Worm (Caenorhabditis elegans) whole organism, mixed stage, embryonic: ENCODE results near the gene Y75B8A.19.

ENCODE experiments used
- M03D4.4 ChIP-seq: sonication (generic microtip); optimal IDR thresholded peaks from 2 replicates; lab custom pipeline; 2017; ENCODE audit warnings: mild to moderate bottlenecking, missing genetic modification characterization, missing compliant biosample characterization
- bed-3 ChIP-seq: fragments of 200-800 bp; sonication (Bioruptor generic); optimal IDR thresholded peaks from 3 replicates; lab custom pipeline; 2018; ENCODE audit warnings: mild to moderate bottlenecking, missing genetic modification characterization, moderate library complexity, missing compliant biosample characterization
- blmp-1 ChIP-seq: fragments of 150-350 bp; optimal IDR thresholded peaks from 2 replicates; lab custom pipeline; 2014; ENCODE audit warnings: missing biosample characterization, missing genetic modification characterization
- ceh-39 ChIP-seq: fragments of 150-350 bp; optimal IDR thresholded peaks from 2 replicates; lab custom pipeline; 2014; ENCODE audit warnings: missing biosample characterization, missing genetic modification characterization
- ceh-43 ChIP-seq: fragments of 200-800 bp; sonication (Bioruptor generic); optimal IDR thresholded peaks from 2 replicates; lab custom pipeline; 2018; ENCODE audit warnings: mild to moderate bottlenecking, missing genetic modification characterization, moderate library complexity, missing compliant biosample characterization
- ceh-83 ChIP-seq: fragments of 200-800 bp; sonication (Bioruptor generic); optimal IDR thresholded peaks from 2 replicates; lab custom pipeline; 2018; ENCODE audit warnings: mild to moderate bottlenecking, missing genetic modification characterization, missing compliant biosample characterization
- ces-1 ChIP-seq: fragments of 150-350 bp; optimal IDR thresholded peaks from 2 replicates; lab custom pipeline; 2014; ENCODE audit warnings: missing biosample characterization, missing genetic modification reagents, missing genetic modification characterization
- cnd-1 ChIP-seq: fragments of 200-800 bp; sonication (Bioruptor generic); optimal IDR thresholded peaks from 2 replicates; lab custom pipeline; 2018; ENCODE audit warnings: mild to moderate bottlenecking, missing genetic modification characterization, missing compliant biosample characterization
- drap-1 ChIP-seq: fragments of 200-800 bp; sonication (Bioruptor generic); optimal IDR thresholded peaks from 3 replicates; lab custom pipeline; 2018; ENCODE audit warnings: mild to moderate bottlenecking, missing genetic modification characterization, missing compliant biosample characterization
- elt-1 ChIP-seq: sonication (generic microtip); optimal IDR thresholded peaks from 2 replicates; lab custom pipeline; 2017; ENCODE audit warnings: missing genetic modification characterization, mild to moderate bottlenecking, missing compliant biosample characterization, antibody characterized with exemption, moderate library complexity, borderline replicate concordance; ENCODE audit not compliant: insufficient read depth
- elt-3 ChIP-seq: fragments of 150-350 bp; optimal IDR thresholded peaks from 2 replicates; lab custom pipeline; 2014; ENCODE audit warnings: missing biosample characterization, missing genetic modification characterization
- flh-1 ChIP-seq: fragments of 200-800 bp; sonication (Bioruptor generic); optimal IDR thresholded peaks from 2 replicates; lab custom pipeline; 2018; ENCODE audit warnings: mild to moderate bottlenecking, missing genetic modification characterization, moderate library complexity, missing compliant biosample characterization
- ham-2 ChIP-seq: fragments of 200-800 bp; sonication (Bioruptor generic); optimal IDR thresholded peaks from 2 replicates; lab custom pipeline; 2018; ENCODE audit warnings: mild to moderate bottlenecking, missing genetic modification characterization, missing compliant biosample characterization
- lin-13 ChIP-seq: fragments of 150-350 bp; optimal IDR thresholded peaks from 2 replicates; lab custom pipeline; 2014; ENCODE audit warnings: missing biosample characterization, missing genetic modification characterization
- lin-32 ChIP-seq: fragments of 200-800 bp; sonication (Bioruptor generic); optimal IDR thresholded peaks from 2 replicates; lab custom pipeline; 2018; ENCODE audit warnings: mild to moderate bottlenecking, missing genetic modification characterization, missing compliant biosample characterization
- lsy-2 ChIP-seq: fragments of 150-350 bp; optimal IDR thresholded peaks from 2 replicates; lab custom pipeline; 2014; ENCODE audit warnings: missing biosample characterization, missing genetic modification characterization
- mab-5 ChIP-seq: fragments of 150-350 bp; optimal IDR thresholded peaks from 2 replicates; lab custom pipeline; 2014; ENCODE audit warnings: missing biosample characterization, missing genetic modification characterization
- mep-1 ChIP-seq: fragments of 150-350 bp; optimal IDR thresholded peaks from 2 replicates; lab custom pipeline; 2017; ENCODE audit warnings: missing biosample characterization, missing genetic modification reagents, missing genetic modification characterization, inconsistent platforms
- mls-2 ChIP-seq: sonication (generic microtip); optimal IDR thresholded peaks from 2 replicates; lab custom pipeline; 2016; ENCODE audit warnings: mild to moderate bottlenecking, missing genetic modification characterization, moderate library complexity, missing compliant biosample characterization
- nhr-2 ChIP-seq: fragments of 150-350 bp; optimal IDR thresholded peaks from 2 replicates; lab custom pipeline; 2014; ENCODE audit warnings: missing biosample characterization, missing genetic modification characterization
- nhr-237 ChIP-seq: fragments of 150-350 bp; optimal IDR thresholded peaks from 2 replicates; lab custom pipeline; 2014; ENCODE audit warnings: missing biosample characterization, missing genetic modification characterization
- nhr-76 ChIP-seq: sonication (generic microtip); optimal IDR thresholded peaks from 2 replicates; lab custom pipeline; 2017; ENCODE audit warnings: missing biosample characterization, missing genetic modification characterization
- pha-4 ChIP-seq: fragments of 150-350 bp; optimal IDR thresholded peaks from 2 replicates; lab custom pipeline; 2018; ENCODE audit warnings: missing biosample characterization, missing genetic modification reagents, missing genetic modification characterization
- sem-2 ChIP-seq: fragments of 200-800 bp; sonication (Bioruptor generic); optimal IDR thresholded peaks from 2 replicates; lab custom pipeline; 2018; ENCODE audit warnings: mild to moderate bottlenecking, missing genetic modification characterization, missing compliant biosample characterization
- snpc-4 ChIP-seq: fragments of 150-350 bp; optimal IDR thresholded peaks from 2 replicates; lab custom pipeline; 2014; ENCODE audit warnings: missing biosample characterization, missing genetic modification characterization
- sptf-1 ChIP-seq: sonication (generic microtip); optimal IDR thresholded peaks from 2 replicates; lab custom pipeline; 2017; ENCODE audit warnings: mild to moderate bottlenecking, missing genetic modification characterization, moderate library complexity, missing compliant biosample characterization
- tbx-8 ChIP-seq: fragments of 200-800 bp; sonication (Bioruptor generic); optimal IDR thresholded peaks from 2 replicates; lab custom pipeline; 2018; ENCODE audit warnings: mild to moderate bottlenecking, missing genetic modification characterization, moderate library complexity, missing compliant biosample characterization
- unc-120 ChIP-seq: sonication (generic microtip); optimal IDR thresholded peaks from 2 replicates; lab custom pipeline; 2017; ENCODE audit warnings: missing genetic modification characterization, missing compliant biosample characterization; ENCODE audit not compliant: poor library complexity, severe bottlenecking
- unc-39 ChIP-seq: fragments of 150-350 bp; optimal IDR thresholded peaks from 2 replicates; lab custom pipeline; 2014; ENCODE audit warnings: missing biosample characterization, missing genetic modification characterization
- unc-62 ChIP-seq: fragments of 150-350 bp; optimal IDR thresholded peaks from 2 replicates; lab custom pipeline; 2014; ENCODE audit warnings: missing biosample characterization, missing genetic modification reagents, missing genetic modification characterization
- zip-8 ChIP-seq: fragments of 150-350 bp; optimal IDR thresholded peaks from 2 replicates; lab custom pipeline; 2014; ENCODE audit warnings: missing biosample characterization, missing genetic modification characterization
- ztf-11 ChIP-seq: fragments of 150-350 bp; optimal IDR thresholded peaks from 2 replicates; lab custom pipeline; 2014; ENCODE audit warnings: missing biosample characterization, missing genetic modification characterization

Gene Y75B8A.19

DNA sequence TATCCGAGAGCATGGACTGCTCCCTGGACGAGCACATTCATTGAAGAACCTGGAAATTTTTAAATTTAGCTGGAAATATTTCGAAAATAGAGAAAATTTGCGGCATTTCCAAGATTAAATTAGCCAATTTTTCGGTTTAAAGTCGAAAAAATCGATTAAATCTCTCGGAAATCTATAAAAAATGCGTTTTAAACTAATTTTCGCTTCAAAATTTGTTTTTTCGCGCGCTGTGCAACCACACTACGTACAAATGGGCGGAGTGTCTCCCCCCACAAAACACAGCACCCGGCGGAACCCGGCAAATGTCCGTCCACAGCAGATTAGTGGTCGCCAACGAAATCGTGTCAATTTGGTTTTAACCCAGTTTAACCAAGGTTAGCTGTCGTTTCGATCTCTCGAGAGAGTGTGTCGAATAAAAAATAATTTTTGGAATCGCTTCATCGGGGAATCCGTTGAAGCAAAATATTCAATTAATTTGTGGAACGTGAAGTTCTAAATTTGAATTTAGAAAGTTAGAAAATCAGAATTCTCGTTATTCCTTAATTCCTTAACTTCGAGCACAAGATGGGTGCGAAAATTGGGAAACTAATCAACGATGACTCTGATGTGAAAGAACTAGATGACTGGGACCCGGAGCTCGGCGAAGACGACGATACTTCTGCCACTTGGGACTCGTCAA lies 23.8 kb downstream of the Y75B8A.19 start, which contains the start of the genes tim-1 and Y75B8A.23 (continued):
- TF ChIP-seq drap-1 (GFP tag; lab: Kevin White, UChicago) (peak; percentile 76), ceh-43 (GFP tag; lab: Kevin White, UChicago) (peak; percentile 24), nhr-2 (peak; percentile 16)

- TF ChIP-seq sem-2 (no peak), mab-5 (tag; lab: Kevin White, UChicago) (no peak), ztf-11 (tag; lab: Kevin White, UChicago) (no peak), unc-39 (no peak), mls-2 (tag; lab: Kevin White, UChicago) (no peak), ceh-43 (GFP tag; lab: Kevin White, UChicago) (no peak), bed-3 (GFP tag; lab: Kevin White, UChicago) (no peak)
Measured at ce11 chrIII:12251178-12251577, 24.7 kb downstream of the Y75B8A.19 start.

- TF ChIP-seq ceh-83 (GFP tag; lab: Kevin White, UChicago) (no peak), ceh-39 (tag; lab: Kevin White, UChicago) (no peak), sem-2 (no peak), zip-8 (no peak), elt-3 (tag; lab: Kevin White, UChicago) (no peak), lin-32 (GFP tag; lab: Kevin White, UChicago) (no peak), mls-2 (tag; lab: Kevin White, UChicago) (no peak), drap-1 (GFP tag; lab: Kevin White, UChicago) (no peak), M03D4.4 (no peak), tbx-8 (GFP tag; lab: Kevin White, UChicago) (no peak)
Measured at ce11 chrIII:12253342-12253741, 26.9 kb downstream of the Y75B8A.19 start.

ce11 chrIII:12259793-12260192 lies 33.4 kb downstream of the Y75B8A.19 start:
- TF ChIP-seq ztf-11 (tag; lab: Kevin White, UChicago) (no peak), drap-1 (GFP tag; lab: Kevin White, UChicago) (no peak), zip-8 (no peak), unc-62 (GFP tag; lab: Kevin White, UChicago) (no peak), mls-2 (tag; lab: Kevin White, UChicago) (no peak), flh-1 (GFP tag; lab: Kevin White, UChicago) (no peak), M03D4.4 (no peak), mep-1 (no peak), tbx-8 (GFP tag; lab: Kevin White, UChicago) (no peak), sptf-1 (no peak), unc-120 (tag; lab: Kevin White, UChicago) (no peak), snpc-4 (tag; lab: Kevin White, UChicago) (no peak), lin-32 (GFP tag; lab: Kevin White, UChicago) (no peak), blmp-1 (tag; lab: Kevin White, UChicago) (no peak), lin-13 (tag; lab: Kevin White, UChicago) (no peak), bed-3 (GFP tag; lab: Kevin White, UChicago) (no peak), nhr-237 (tag; lab: Kevin White, UChicago) (no peak), nhr-76 (tag; lab: Kevin White, UChicago) (no peak)

- TF ChIP-seq pha-4 (tag; lab: Kevin White, UChicago) (no peak), elt-3 (tag; lab: Kevin White, UChicago) (no peak), nhr-2 (no peak), ces-1 (GFP tag; lab: Kevin White, UChicago) (no peak)
Measured at ce11 chrIII:12260413-12260812, 34.0 kb downstream of the Y75B8A.19 start.

ce11 chrIII:12269807-12270206 lies 43.4 kb downstream of the Y75B8A.19 start:
- TF ChIP-seq sem-2 = no peak

DNA sequence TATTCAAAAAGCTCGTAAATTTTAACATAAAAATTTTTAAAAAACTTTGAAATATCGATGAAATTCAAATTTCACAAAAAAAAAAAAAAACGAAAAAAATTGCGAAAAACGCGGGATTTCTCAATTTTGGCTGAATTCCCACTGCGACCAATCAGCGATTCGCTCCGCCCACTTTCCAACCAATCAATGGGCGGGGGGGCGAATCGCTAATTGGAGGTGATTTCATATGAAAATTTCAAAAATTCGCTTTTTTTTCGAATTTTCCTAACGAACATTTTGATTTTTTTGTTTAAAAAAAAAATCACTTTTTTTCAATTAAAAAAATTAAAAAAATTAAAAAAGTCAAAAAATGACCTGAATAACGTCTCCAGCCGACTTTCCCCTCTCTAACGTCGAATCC lies 44.0 kb downstream of the Y75B8A.19 start:
- TF ChIP-seq elt-1 (tag; lab: Kevin White, UChicago) (no peak), cnd-1 (no peak), lin-32 (GFP tag; lab: Kevin White, UChicago) (no peak), pha-4 (tag; lab: Kevin White, UChicago) (no peak), lsy-2 (no peak), unc-62 (GFP tag; lab: Kevin White, UChicago) (no peak), lin-13 (tag; lab: Kevin White, UChicago) (no peak), M03D4.4 (no peak), nhr-237 (tag; lab: Kevin White, UChicago) (no peak), unc-39 (no peak), ceh-83 (GFP tag; lab: Kevin White, UChicago) (no peak), mls-2 (tag; lab: Kevin White, UChicago) (no peak), sptf-1 (no peak), ham-2 (GFP tag; lab: Kevin White, UChicago) (no peak)
